Worm (Caenorhabditis elegans) whole organism, L3 larva: ENCODE data around the gene nhr-5.
A peak's percentile ranks its signal among the peaks of the same experiment; 100 is the strongest.

Experiments
- R02D3.7 ChIP-seq: fragments of 150-350 bp; optimal IDR thresholded peaks from 2 replicates; lab custom pipeline; 2014; ENCODE audit warnings: missing biosample characterization, missing genetic modification characterization
- ZK546.5 ChIP-seq: sonication (generic microtip); optimal IDR thresholded peaks from 2 replicates; lab custom pipeline; 2017; ENCODE audit warnings: missing biosample characterization, missing genetic modification characterization
- aly-2 ChIP-seq: fragments of 150-350 bp; optimal IDR thresholded peaks from 2 replicates; lab custom pipeline; 2014; ENCODE audit warnings: missing biosample characterization, missing genetic modification characterization
- ama-1 ChIP-seq: fragments of 150-350 bp; optimal IDR thresholded peaks from 2 replicates; lab custom pipeline; 2018
- ceh-16 ChIP-seq: sonication (generic microtip); optimal IDR thresholded peaks from 2 replicates; lab custom pipeline; 2017; ENCODE audit warnings: missing biosample characterization, missing genetic modification characterization
- ceh-28 ChIP-seq: fragments of 150-350 bp; optimal IDR thresholded peaks from 2 replicates; lab custom pipeline; 2014; ENCODE audit warnings: missing biosample characterization, missing genetic modification reagents, missing genetic modification characterization
- ceh-82 ChIP-seq: fragments of 150-350 bp; optimal IDR thresholded peaks from 2 replicates; lab custom pipeline; 2014; ENCODE audit warnings: missing biosample characterization, missing genetic modification characterization
- ceh-9 ChIP-seq: sonication (generic microtip); optimal IDR thresholded peaks from 2 replicates; lab custom pipeline; 2018; ENCODE audit warnings: missing biosample characterization, missing genetic modification characterization
- daf-12 ChIP-seq: fragments of 150-350 bp; optimal IDR thresholded peaks from 2 replicates; lab custom pipeline; 2014; ENCODE audit warnings: missing biosample characterization, missing genetic modification reagents, missing genetic modification characterization
- egl-27 ChIP-seq: sonication (generic microtip); optimal IDR thresholded peaks from 4 replicates; lab custom pipeline; 2017; ENCODE audit warnings: missing biosample characterization, missing genetic modification reagents, missing genetic modification characterization
- egl-5 ChIP-seq: fragments of 150-350 bp; optimal IDR thresholded peaks from 2 replicates; lab custom pipeline; 2017; ENCODE audit warnings: missing biosample characterization, missing genetic modification reagents, missing genetic modification characterization, inconsistent platforms
- elt-1 ChIP-seq: fragments of 150-350 bp; optimal IDR thresholded peaks from 2 replicates; lab custom pipeline; 2014; ENCODE audit warnings: missing biosample characterization, missing genetic modification characterization
- elt-2 ChIP-seq: sonication (generic microtip); optimal IDR thresholded peaks from 2 replicates; lab custom pipeline; 2016; ENCODE audit warnings: missing genetic modification reagents, mild to moderate bottlenecking, missing genetic modification characterization, missing compliant biosample characterization
- elt-3 ChIP-seq, 3 experiments: fragments of 150-350 bp in 1 of 3; sonication (generic microtip) in 2 of 3; optimal IDR thresholded peaks; 2 replicates in 2 of 3; 4 replicates in 1 of 3; lab custom pipeline; 2014 to 2017; ENCODE audit warnings: missing biosample characterization in 3 of 3, missing genetic modification characterization in 3 of 3
- eor-1 ChIP-seq, 2 experiments: fragments of 150-350 bp; optimal IDR thresholded peaks; 2 replicates each; lab custom pipeline; 2014 to 2018; ENCODE audit warnings: missing biosample characterization in 2 of 2, missing genetic modification characterization in 2 of 2
- fkh-10 ChIP-seq: sonication (generic microtip); optimal IDR thresholded peaks from 2 replicates; lab custom pipeline; 2017; ENCODE audit warnings: missing biosample characterization, missing genetic modification reagents, missing genetic modification characterization
- fkh-2 ChIP-seq: fragments of 150-350 bp; optimal IDR thresholded peaks from 2 replicates; lab custom pipeline; 2014; ENCODE audit warnings: missing biosample characterization, missing genetic modification reagents, missing genetic modification characterization
- fos-1 ChIP-seq: fragments of 150-350 bp; optimal IDR thresholded peaks from 2 replicates; lab custom pipeline; 2014; ENCODE audit warnings: missing biosample characterization, missing genetic modification characterization
- hmg-11 ChIP-seq: sonication (generic microtip); optimal IDR thresholded peaks from 2 replicates; lab custom pipeline; 2016; ENCODE audit warnings: missing genetic modification characterization, missing compliant biosample characterization
- jun-1 ChIP-seq: fragments of 150-350 bp; optimal IDR thresholded peaks from 2 replicates; lab custom pipeline; 2014; ENCODE audit warnings: missing biosample characterization, missing genetic modification reagents, missing genetic modification characterization
- lin-15B ChIP-seq: fragments of 150-350 bp; optimal IDR thresholded peaks from 2 replicates; lab custom pipeline; 2014; ENCODE audit warnings: missing biosample characterization, missing genetic modification characterization
- lin-39 ChIP-seq: fragments of 150-350 bp; optimal IDR thresholded peaks from 2 replicates; lab custom pipeline; 2018; ENCODE audit warnings: missing biosample characterization, missing genetic modification reagents, missing genetic modification characterization
- lsy-12 ChIP-seq: sonication (generic microtip); optimal IDR thresholded peaks from 2 replicates; lab custom pipeline; 2016; ENCODE audit warnings: mild to moderate bottlenecking, missing genetic modification characterization, missing compliant biosample characterization
- mdl-1 ChIP-seq: fragments of 150-350 bp; optimal IDR thresholded peaks from 2 replicates; lab custom pipeline; 2014; ENCODE audit warnings: missing biosample characterization, missing genetic modification characterization
- mml-1 ChIP-seq: fragments of 150-350 bp; sonication (generic microtip); optimal IDR thresholded peaks from 3 replicates; lab custom pipeline; 2014; ENCODE audit warnings: missing biosample characterization, missing genetic modification characterization
- nfya-1 ChIP-seq: sonication (generic microtip); optimal IDR thresholded peaks from 2 replicates; lab custom pipeline; 2017; ENCODE audit warnings: missing genetic modification characterization, mild to moderate bottlenecking, missing compliant biosample characterization, antibody characterized with exemption, moderate library complexity; ENCODE audit not compliant: insufficient read depth
- nhr-11 ChIP-seq: fragments of 150-350 bp; optimal IDR thresholded peaks from 2 replicates; lab custom pipeline; 2014; ENCODE audit warnings: missing biosample characterization, missing genetic modification characterization
- nhr-12 ChIP-seq: fragments of 150-350 bp; optimal IDR thresholded peaks from 2 replicates; lab custom pipeline; 2014; ENCODE audit warnings: missing biosample characterization, missing genetic modification characterization
- nhr-23 ChIP-seq: fragments of 150-350 bp; optimal IDR thresholded peaks from 2 replicates; lab custom pipeline; 2014; ENCODE audit warnings: missing biosample characterization, missing genetic modification reagents, missing genetic modification characterization
- nhr-237 ChIP-seq: fragments of 150-350 bp; optimal IDR thresholded peaks from 2 replicates; lab custom pipeline; 2014; ENCODE audit warnings: missing biosample characterization, missing genetic modification characterization
- nhr-25 ChIP-seq: sonication (generic microtip); optimal IDR thresholded peaks from 2 replicates; lab custom pipeline; 2017; ENCODE audit warnings: missing biosample characterization, missing genetic modification characterization
- nhr-28 ChIP-seq: fragments of 150-350 bp; optimal IDR thresholded peaks from 2 replicates; lab custom pipeline; 2014; ENCODE audit warnings: missing biosample characterization, missing genetic modification characterization
- nhr-43 ChIP-seq: sonication (generic microtip); optimal IDR thresholded peaks from 2 replicates; lab custom pipeline; 2016; ENCODE audit warnings: mild to moderate bottlenecking, missing genetic modification characterization, missing compliant biosample characterization; ENCODE audit not compliant: poor library complexity, severe bottlenecking
- nhr-67 ChIP-seq: fragments of 150-350 bp; optimal IDR thresholded peaks from 2 replicates; lab custom pipeline; 2014; ENCODE audit warnings: missing biosample characterization, missing genetic modification characterization
- nhr-76 ChIP-seq: fragments of 150-350 bp; sonication (generic microtip); optimal IDR thresholded peaks from 5 replicates; lab custom pipeline; 2014; ENCODE audit warnings: missing biosample characterization, missing genetic modification characterization
- nhr-77 ChIP-seq: fragments of 150-350 bp; optimal IDR thresholded peaks from 2 replicates; lab custom pipeline; 2014; ENCODE audit warnings: missing biosample characterization, missing genetic modification characterization
- pha-4 ChIP-seq: fragments of 150-350 bp; optimal IDR thresholded peaks from 2 replicates; lab custom pipeline; 2014; ENCODE audit warnings: missing biosample characterization, missing genetic modification reagents, missing genetic modification characterization
- pqm-1 ChIP-seq: fragments of 150-350 bp; optimal IDR thresholded peaks from 2 replicates; lab custom pipeline; 2017; ENCODE audit warnings: missing biosample characterization, missing genetic modification characterization, inconsistent platforms
- sea-2 ChIP-seq: fragments of 150-350 bp; sonication (generic microtip); optimal IDR thresholded peaks from 4 replicates; lab custom pipeline; 2014; ENCODE audit warnings: missing biosample characterization, missing genetic modification reagents, missing genetic modification characterization
- skn-1 ChIP-seq: fragments of 150-350 bp; optimal IDR thresholded peaks from 2 replicates; lab custom pipeline; 2014; ENCODE audit warnings: missing biosample characterization, missing genetic modification characterization
- snpc-4 ChIP-seq: fragments of 150-350 bp; optimal IDR thresholded peaks from 2 replicates; lab custom pipeline; 2014; ENCODE audit warnings: missing biosample characterization, missing genetic modification characterization
- tbx-2 ChIP-seq: sonication (generic microtip); optimal IDR thresholded peaks from 2 replicates; lab custom pipeline; 2016; ENCODE audit warnings: mild to moderate bottlenecking, missing genetic modification characterization, missing compliant biosample characterization
- unc-39 ChIP-seq: sonication (generic microtip); optimal IDR thresholded peaks from 4 replicates; lab custom pipeline; 2017; ENCODE audit warnings: missing biosample characterization, missing genetic modification characterization
- unc-62 ChIP-seq: fragments of 150-350 bp; sonication (generic microtip); optimal IDR thresholded peaks from 4 replicates; lab custom pipeline; 2014; ENCODE audit warnings: missing biosample characterization, missing genetic modification reagents, missing genetic modification characterization
- zag-1 ChIP-seq: fragments of 150-350 bp; optimal IDR thresholded peaks from 2 replicates; lab custom pipeline; 2014; ENCODE audit warnings: missing biosample characterization, missing genetic modification characterization
- ztf-11 ChIP-seq: fragments of 150-350 bp; optimal IDR thresholded peaks from 2 replicates; lab custom pipeline; 2014; ENCODE audit warnings: missing biosample characterization, missing genetic modification characterization
- ztf-4 ChIP-seq: fragments of 150-350 bp; optimal IDR thresholded peaks from 2 replicates; lab custom pipeline; 2014; ENCODE audit warnings: missing biosample characterization, missing genetic modification characterization

The nhr-5 gene

ce11 chrIV:15382539-15382938, 17.5 kb upstream of the nhr-5 start:
- TF ChIP-seq mml-1 (tag; lab: Kevin White, UChicago) = no peak
- TF ChIP-seq nhr-237 = no peak
- no peak for TF ChIP-seq zag-1 (tag; lab: Kevin White, UChicago)
- no peak for TF ChIP-seq nfya-1 (tag; lab: Kevin White, UChicago)
- TF ChIP-seq nhr-25 = no peak
- no peak for TF ChIP-seq nhr-77 (tag; lab: Kevin White, UChicago)
- no peak for TF ChIP-seq ceh-16 (tag; lab: Kevin White, UChicago)
- TF ChIP-seq fkh-2 (tag; lab: Kevin White, UChicago) = no peak
- TF ChIP-seq ztf-11 (tag; lab: Kevin White, UChicago) = no peak
- TF ChIP-seq ceh-82 (tag; lab: Kevin White, UChicago) = no peak
- no peak for TF ChIP-seq aly-2
- TF ChIP-seq fos-1 (tag; lab: Kevin White, UChicago) = no peak
- TF ChIP-seq R02D3.7 (tag; lab: Kevin White, UChicago) = no peak
- TF ChIP-seq skn-1 (tag; lab: Kevin White, UChicago) = no peak
- TF ChIP-seq eor-1 (tag; optimal IDR thresholded peaks at IDR 0.05; lab: Kevin White, UChicago) = no peak
- no peak for TF ChIP-seq ztf-4 (tag; lab: Kevin White, UChicago)

- TF ChIP-seq ceh-16 (tag; lab: Kevin White, UChicago) (no peak), ama-1 (lab: Kevin White, UChicago) (no peak), nhr-25 (no peak), ztf-4 (tag; lab: Kevin White, UChicago) (no peak), nhr-28 (tag; lab: Kevin White, UChicago) (no peak), eor-1 (tag; optimal IDR thresholded peaks at IDR 0.05; lab: Kevin White, UChicago) (no peak), sea-2 (GFP tag; lab: Kevin White, UChicago) (no peak), aly-2 (no peak), pha-4 (tag; lab: Kevin White, UChicago) (peak; percentile 47), nhr-12 (no peak), nhr-76 (tag; lab: Kevin White, UChicago) (no peak), fkh-10 (GFP tag; lab: Kevin White, UChicago) (no peak), snpc-4 (tag; lab: Kevin White, UChicago) (no peak), daf-12 (tag; lab: Kevin White, UChicago) (no peak), ceh-82 (tag; lab: Kevin White, UChicago) (no peak), zag-1 (tag; lab: Kevin White, UChicago) (no peak), nhr-11 (tag; lab: Kevin White, UChicago) (no peak), pqm-1 (tag; lab: Kevin White, UChicago) (peak; percentile 85), elt-2 (tag; lab: Kevin White, UChicago) (peak; percentile 85), ztf-11 (tag; lab: Kevin White, UChicago) (no peak), nhr-67 (no peak), nfya-1 (tag; lab: Kevin White, UChicago) (no peak), lsy-12 (tag; lab: Kevin White, UChicago) (no peak), elt-3 (tag; optimal IDR thresholded peaks at IDR 0.05; lab: Kevin White, UChicago) (no peak), lin-15B (tag; lab: Kevin White, UChicago) (no peak), skn-1 (tag; lab: Kevin White, UChicago) (peak; percentile 88), unc-39 (tag; lab: Kevin White, UChicago) (no peak), tbx-2 (no peak), fos-1 (tag; lab: Kevin White, UChicago) (no peak), fkh-2 (tag; lab: Kevin White, UChicago) (no peak), hmg-11 (no peak), nhr-43 (peak; percentile 63), mdl-1 (tag; lab: Kevin White, UChicago) (no peak), nhr-23 (tag; lab: Kevin White, UChicago) (peak; percentile 50), ceh-9 (no peak), egl-27 (tag; lab: Kevin White, UChicago) (no peak), elt-1 (tag; lab: Kevin White, UChicago) (no peak), nhr-77 (tag; lab: Kevin White, UChicago) (no peak), ZK546.5 (no peak), mml-1 (tag; lab: Kevin White, UChicago) (no peak), nhr-237 (no peak), lin-39 (no peak), ceh-28 (tag; lab: Kevin White, UChicago) (no peak), egl-5 (no peak), unc-62 (GFP tag; lab: Kevin White, UChicago) (no peak), R02D3.7 (tag; lab: Kevin White, UChicago) (no peak), jun-1 (peak; percentile 2)
Measured at ce11 chrIV:15385181-15385580, 14.9 kb upstream of the nhr-5 start.
